Worm (Caenorhabditis elegans) whole organism, L3 larva: Measurements from ENCODE around the gene W02H3.1.

Experiments
- jun-1 ChIP-seq: fragments of 150-350 bp; optimal IDR thresholded peaks from 2 replicates; lab custom pipeline; 2014; ENCODE audit warnings: missing biosample characterization, missing genetic modification reagents, missing genetic modification characterization
- lsy-12 ChIP-seq: sonication (generic microtip); optimal IDR thresholded peaks from 2 replicates; lab custom pipeline; 2016; ENCODE audit warnings: mild to moderate bottlenecking, missing genetic modification characterization, missing compliant biosample characterization
- mdl-1 ChIP-seq: fragments of 150-350 bp; optimal IDR thresholded peaks from 2 replicates; lab custom pipeline; 2014; ENCODE audit warnings: missing biosample characterization, missing genetic modification characterization
- nhr-12 ChIP-seq: fragments of 150-350 bp; optimal IDR thresholded peaks from 2 replicates; lab custom pipeline; 2014; ENCODE audit warnings: missing biosample characterization, missing genetic modification characterization
- nhr-237 ChIP-seq: fragments of 150-350 bp; optimal IDR thresholded peaks from 2 replicates; lab custom pipeline; 2014; ENCODE audit warnings: missing biosample characterization, missing genetic modification characterization
- nhr-76 ChIP-seq: fragments of 150-350 bp; sonication (generic microtip); optimal IDR thresholded peaks from 5 replicates; lab custom pipeline; 2014; ENCODE audit warnings: missing biosample characterization, missing genetic modification characterization
- nhr-77 ChIP-seq: fragments of 150-350 bp; optimal IDR thresholded peaks from 2 replicates; lab custom pipeline; 2014; ENCODE audit warnings: missing biosample characterization, missing genetic modification characterization
- skn-1 ChIP-seq: fragments of 150-350 bp; optimal IDR thresholded peaks from 2 replicates; lab custom pipeline; 2014; ENCODE audit warnings: missing biosample characterization, missing genetic modification characterization
- unc-62 ChIP-seq: fragments of 150-350 bp; sonication (generic microtip); optimal IDR thresholded peaks from 4 replicates; lab custom pipeline; 2014; ENCODE audit warnings: missing biosample characterization, missing genetic modification reagents, missing genetic modification characterization

DNA sequence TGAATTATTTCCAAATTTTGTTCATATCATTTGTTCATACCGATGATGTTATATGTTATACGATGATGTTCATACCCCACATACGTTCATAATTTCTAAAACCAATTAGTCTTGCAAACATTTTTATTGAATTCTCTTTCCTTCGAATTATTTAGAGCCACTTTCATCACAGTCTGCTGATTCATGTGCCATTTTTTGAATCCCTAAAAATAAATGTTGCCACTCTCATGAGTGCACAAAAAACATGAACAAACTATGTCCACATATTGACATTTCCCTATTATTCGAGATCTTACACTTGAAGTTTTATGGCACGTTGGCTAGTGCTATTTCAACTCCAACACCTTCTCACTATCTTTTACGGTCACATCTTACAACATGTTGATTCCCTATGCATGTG lies 1.8 kb upstream of the W02H3.1 start, which contains the start of gene clc-17:
- TF ChIP-seq nhr-76 (tag; lab: Kevin White, UChicago) (no peak), unc-62 (GFP tag; lab: Kevin White, UChicago) (no peak), mdl-1 (tag; lab: Kevin White, UChicago) (no peak), nhr-237 (no peak), lsy-12 (tag; lab: Kevin White, UChicago) (no peak), jun-1 (no peak), nhr-77 (no peak), skn-1 (tag; lab: Kevin White, UChicago) (no peak), nhr-12 (tag; lab: Kevin White, UChicago) (no peak)
